Fruit fly (Drosophila melanogaster) whole organism, embryonic: Measurements from ENCODE around the gene CG14655.
A peak's percentile ranks its signal among the peaks of the same experiment; 100 is the strongest.

ENCODE experiments used
- Adf1 ChIP-seq: fragments of 200-800 bp; sonication (Bioruptor generic); IDR thresholded peaks from 2 replicates; pipeline ENCODE4 v1.3.6; 2022; ENCODE audit warnings: missing biosample characterization, missing genetic modification characterization
- CG10209 ChIP-seq: fragments of 200-800 bp; sonication (Bioruptor generic); optimal IDR thresholded peaks from 3 replicates; lab custom pipeline; 2017; ENCODE audit warnings: missing biosample characterization, mild to moderate bottlenecking, missing genetic modification characterization, missing genetic modification reagents
- CG10654 ChIP-seq: fragments of 200-800 bp; sonication (Bioruptor generic); optimal IDR thresholded peaks from 2 replicates; lab custom pipeline; 2016; ENCODE audit warnings: missing biosample characterization, missing genetic modification characterization
- CG11093 ChIP-seq: fragments of 200-800 bp; sonication (Bioruptor generic); IDR thresholded peaks from 3 replicates; pipeline ENCODE4 v1.3.6; 2022; ENCODE audit warnings: missing biosample characterization, missing genetic modification characterization
- CG11398 ChIP-seq: fragments of 200-800 bp; sonication (Bioruptor generic); optimal IDR thresholded peaks from 2 replicates; lab custom pipeline; 2016; ENCODE audit warnings: missing biosample characterization, missing genetic modification characterization
- CG11696 ChIP-seq: fragments of 200-800 bp; sonication (Bioruptor generic); IDR thresholded peaks from 2 replicates; pipeline ENCODE4 v1.3.6; 2022; ENCODE audit warnings: missing biosample characterization, missing genetic modification characterization
- CG12769 ChIP-seq: fragments of 200-800 bp; sonication (Bioruptor generic); optimal IDR thresholded peaks from 2 replicates; lab custom pipeline; 2019; ENCODE audit warnings: missing biosample characterization, mild to moderate bottlenecking, missing genetic modification characterization, moderate library complexity
- CG17568 ChIP-seq: fragments of 200-800 bp; sonication (Bioruptor generic); optimal IDR thresholded peaks from 2 replicates; lab custom pipeline; 2018; ENCODE audit warnings: missing biosample characterization, mild to moderate bottlenecking, missing genetic modification characterization, moderate library complexity
- CG1792 ChIP-seq: fragments of 200-800 bp; sonication (Bioruptor generic); optimal IDR thresholded peaks from 2 replicates; lab custom pipeline; 2016; ENCODE audit warnings: missing biosample characterization, missing genetic modification characterization
- CG3065 ChIP-seq: fragments of 200-800 bp; sonication (Bioruptor generic); optimal IDR thresholded peaks from 2 replicates; lab custom pipeline; 2016; ENCODE audit warnings: missing biosample characterization, missing genetic modification characterization
- CG31365 ChIP-seq: fragments of 200-800 bp; sonication (Bioruptor generic); optimal IDR thresholded peaks from 2 replicates; lab custom pipeline; 2018; ENCODE audit warnings: missing biosample characterization, mild to moderate bottlenecking, missing genetic modification characterization
- CG33213 ChIP-seq: fragments of 200-800 bp; sonication (Bioruptor generic); optimal IDR thresholded peaks from 3 replicates; lab custom pipeline; 2016; ENCODE audit warnings: missing biosample characterization, missing genetic modification characterization
- CG3847 ChIP-seq: fragments of 200-800 bp; sonication (Bioruptor generic); IDR thresholded peaks from 2 replicates; pipeline ENCODE4 v1.3.6; 2022; ENCODE audit warnings: missing biosample characterization, missing genetic modification characterization
- CG4707 ChIP-seq: fragments of 200-800 bp; sonication (Bioruptor generic); optimal IDR thresholded peaks from 2 replicates; lab custom pipeline; 2018; ENCODE audit warnings: missing biosample characterization, mild to moderate bottlenecking, missing genetic modification characterization, moderate library complexity
- CG4854 ChIP-seq: fragments of 200-800 bp; sonication (Bioruptor generic); optimal IDR thresholded peaks from 2 replicates; lab custom pipeline; 2016; ENCODE audit warnings: missing biosample characterization, missing genetic modification characterization, inconsistent platforms
- CG6175 ChIP-seq: fragments of 200-800 bp; sonication (Bioruptor generic); IDR thresholded peaks from 3 replicates; pipeline ENCODE4 v1.3.6; 2022; ENCODE audit warnings: missing biosample characterization, missing genetic modification characterization
- CG6689 ChIP-seq: fragments of 200-800 bp; sonication (Bioruptor generic); IDR thresholded peaks from 2 replicates; pipeline ENCODE4 v1.3.6; 2022; ENCODE audit warnings: missing biosample characterization, missing genetic modification characterization
- CG6854 ChIP-seq: fragments of 200-800 bp; sonication (Bioruptor generic); optimal IDR thresholded peaks from 3 replicates; lab custom pipeline; 2017; ENCODE audit warnings: missing biosample characterization, mild to moderate bottlenecking, missing genetic modification characterization
- CG9797 ChIP-seq: fragments of 200-800 bp; sonication (Bioruptor generic); optimal IDR thresholded peaks from 3 replicates; lab custom pipeline; 2018; ENCODE audit warnings: missing biosample characterization, mild to moderate bottlenecking, missing genetic modification characterization
- Chrac-16 ChIP-seq: fragments of 200-800 bp; sonication (Bioruptor generic); optimal IDR thresholded peaks from 3 replicates; lab custom pipeline; 2016; ENCODE audit warnings: missing biosample characterization, missing genetic modification characterization
- Dad ChIP-seq: fragments of 200-800 bp; sonication (Bioruptor generic); optimal IDR thresholded peaks from 3 replicates; lab custom pipeline; 2016; ENCODE audit warnings: missing biosample characterization, missing genetic modification characterization
- GATAe ChIP-seq: fragments of 200-800 bp; sonication (Bioruptor generic); conservative IDR thresholded peaks from 2 replicates; pipeline ENCODE4 v1.3.6; 2022; ENCODE audit warnings: missing biosample characterization, missing genetic modification characterization
- Jarid2 ChIP-seq: fragments of 200-800 bp; sonication (Bioruptor generic); optimal IDR thresholded peaks from 3 replicates; lab custom pipeline; 2017; ENCODE audit warnings: mild to moderate bottlenecking, missing biosample characterization, missing genetic modification reagents, missing genetic modification characterization
- NK7.1 ChIP-seq: fragments of 200-800 bp; sonication (Bioruptor generic); optimal IDR thresholded peaks from 3 replicates; lab custom pipeline; 2016; ENCODE audit warnings: missing biosample characterization, missing genetic modification characterization
- Oaz ChIP-seq: fragments of 200-800 bp; sonication (Bioruptor generic); IDR thresholded peaks from 2 replicates; pipeline ENCODE4 v1.3.6; 2022; ENCODE audit warnings: missing biosample characterization, missing genetic modification characterization
- Oli ChIP-seq: fragments of 200-800 bp; sonication (Bioruptor generic); optimal IDR thresholded peaks from 2 replicates; lab custom pipeline; 2018; ENCODE audit warnings: missing biosample characterization, mild to moderate bottlenecking, missing genetic modification characterization, moderate library complexity
- Rx ChIP-seq: fragments of 200-800 bp; sonication (Bioruptor generic); IDR thresholded peaks from 2 replicates; pipeline ENCODE4 v1.3.6; 2022; ENCODE audit warnings: missing biosample characterization, missing genetic modification characterization
- Stat92E ChIP-seq, 3 experiments: fragments of >200 bp in 2 of 3; fragments of 200-800 bp in 1 of 3; sonication (Bioruptor generic) in 1 of 3; optimal IDR thresholded peaks; 2 replicates each; lab custom pipeline; 2017 to 2019; ENCODE audit warnings: missing biosample characterization in 3 of 3, missing genetic modification characterization in 3 of 3, mild to moderate bottlenecking in 1 of 3, moderate library complexity in 1 of 3
- YL-1 ChIP-seq: fragments of 200-800 bp; sonication (Bioruptor generic); optimal IDR thresholded peaks from 3 replicates; lab custom pipeline; 2017; ENCODE audit warnings: missing biosample characterization, mild to moderate bottlenecking, missing genetic modification characterization
- bbx ChIP-seq: fragments of 200-800 bp; sonication (Bioruptor generic); IDR thresholded peaks from 2 replicates; pipeline ENCODE4 v1.3.6; 2022; ENCODE audit warnings: missing biosample characterization, missing genetic modification characterization; ENCODE audit not compliant: partially characterized antibody
- br ChIP-seq: fragments of >200 bp; optimal IDR thresholded peaks from 2 replicates; lab custom pipeline; 2017
- cg ChIP-seq: fragments of 200-800 bp; sonication (Bioruptor generic); optimal IDR thresholded peaks from 3 replicates; lab custom pipeline; 2019; ENCODE audit warnings: missing biosample characterization, mild to moderate bottlenecking, missing genetic modification characterization, moderate library complexity
- chinmo ChIP-seq: fragments of 200-800 bp; sonication (Bioruptor generic); IDR thresholded peaks from 4 replicates; pipeline ENCODE4 v1.3.6; 2022; ENCODE audit warnings: missing biosample characterization, missing genetic modification characterization; ENCODE audit not compliant: partially characterized antibody
- dan ChIP-seq: fragments of 200-800 bp; sonication (Bioruptor generic); IDR thresholded peaks from 2 replicates; pipeline ENCODE4 v1.3.6; 2022; ENCODE audit warnings: missing biosample characterization, missing genetic modification characterization
- hb ChIP-seq: fragments of 200-800 bp; sonication (Bioruptor generic); IDR thresholded peaks from 3 replicates; pipeline ENCODE4 v1.3.6; 2022; ENCODE audit warnings: missing biosample characterization, missing genetic modification characterization; ENCODE audit not compliant: partially characterized antibody
- her ChIP-seq: fragments of 200-800 bp; sonication (Bioruptor generic); optimal IDR thresholded peaks from 2 replicates; lab custom pipeline; 2016; ENCODE audit warnings: missing biosample characterization, missing genetic modification characterization
- insv ChIP-seq, 2 experiments: fragments of 200-800 bp; sonication (Bioruptor generic); optimal IDR thresholded peaks; 3 replicates each; lab custom pipeline; 2016 to 2018; ENCODE audit warnings: missing biosample characterization in 2 of 2, missing genetic modification characterization in 2 of 2
- lov ChIP-seq, 2 experiments: fragments of 200-800 bp in 1 of 2; fragments of >200 bp in 1 of 2; sonication (Bioruptor generic) in 1 of 2; IDR thresholded peaks in 1 of 2; optimal IDR thresholded peaks in 1 of 2; 2 replicates in 1 of 2; 3 replicates in 1 of 2; pipeline versions ENCODE4 v1.3.6 to Lab custom; 2017 to 2022; ENCODE audit warnings: missing biosample characterization in 1 of 2, missing genetic modification characterization in 1 of 2
- luna ChIP-seq: fragments of 200-800 bp; sonication (Bioruptor generic); optimal IDR thresholded peaks from 2 replicates; lab custom pipeline; 2016; ENCODE audit warnings: missing biosample characterization, missing genetic modification characterization
- nerfin-2 ChIP-seq: fragments of 200-800 bp; sonication (Bioruptor generic); IDR thresholded peaks from 2 replicates; pipeline ENCODE4 v1.3.6; 2022; ENCODE audit warnings: missing biosample characterization, missing genetic modification characterization; ENCODE audit not compliant: partially characterized antibody
- nmo ChIP-seq: fragments of 200-800 bp; sonication (Bioruptor generic); optimal IDR thresholded peaks from 2 replicates; lab custom pipeline; 2018; ENCODE audit warnings: missing biosample characterization, mild to moderate bottlenecking, missing genetic modification characterization, moderate library complexity
- pho ChIP-seq: fragments of 200-800 bp; sonication (Bioruptor generic); optimal IDR thresholded peaks from 2 replicates; lab custom pipeline; 2016; ENCODE audit warnings: missing biosample characterization, missing genetic modification characterization
- psq ChIP-seq: fragments of 200-800 bp; sonication (Bioruptor generic); optimal IDR thresholded peaks from 2 replicates; lab custom pipeline; 2017; ENCODE audit warnings: missing biosample characterization, missing genetic modification characterization
- pum ChIP-seq: fragments of 200-800 bp; sonication (Bioruptor generic); optimal IDR thresholded peaks from 2 replicates; lab custom pipeline; 2016; ENCODE audit warnings: missing biosample characterization, missing genetic modification characterization
- ranshi ChIP-seq: fragments of 200-800 bp; sonication (Bioruptor generic); IDR thresholded peaks from 2 replicates; pipeline ENCODE4 v1.3.6; 2022; ENCODE audit warnings: missing biosample characterization, missing genetic modification characterization
- ro ChIP-seq: fragments of 200-800 bp; sonication (Bioruptor generic); IDR thresholded peaks from 2 replicates; pipeline ENCODE4 v1.3.6; 2022; ENCODE audit warnings: missing biosample characterization, missing genetic modification characterization
- sd ChIP-seq: fragments of 200-800 bp; sonication (Bioruptor generic); optimal IDR thresholded peaks from 3 replicates; lab custom pipeline; 2018; ENCODE audit warnings: missing biosample characterization, mild to moderate bottlenecking, missing genetic modification characterization, moderate library complexity
- slp2 ChIP-seq: fragments of 200-800 bp; sonication (Bioruptor generic); optimal IDR thresholded peaks from 2 replicates; lab custom pipeline; 2016; ENCODE audit warnings: missing biosample characterization, missing genetic modification characterization
- tna ChIP-seq: fragments of 200-800 bp; sonication (Bioruptor generic); IDR thresholded peaks from 2 replicates; pipeline ENCODE4 v1.3.6; 2022; ENCODE audit warnings: missing biosample characterization, missing genetic modification characterization; ENCODE audit not compliant: partially characterized antibody
- vnd ChIP-seq: fragments of 200-800 bp; sonication (Bioruptor generic); IDR thresholded peaks from 3 replicates; pipeline ENCODE4 v1.3.6; 2022; ENCODE audit warnings: missing biosample characterization, missing genetic modification characterization; ENCODE audit not compliant: partially characterized antibody
- yki ChIP-seq: fragments of >200 bp; optimal IDR thresholded peaks from 3 replicates; lab custom pipeline; 2018

The CG14655 gene

dm6 chr3R:4806318-4806757 is 26.2 kb upstream of the CG14655 start (continued):
- TF ChIP-seq CG31365 (peak; percentile 55), CG17568 (GFP tag; lab: Kevin White, UChicago) (peak; percentile 90), her (peak; percentile 66), CG6689 (GFP tag; lab: Robert Waterston, UW) (no peak), CG11398 (GFP tag; lab: Kevin White, UChicago) (peak; percentile 37), CG6854 (GFP tag; lab: Kevin White, UChicago) (peak; percentile 78), lov (optimal IDR thresholded peaks at IDR 0.05; lab: Kevin White, UChicago) (no peak), lov (GFP tag; IDR thresholded peaks at IDR 0.05; lab: Robert Waterston, UW) (peak; percentile 68; the same call in 1 of the 3 replicates), luna (GFP tag; lab: Kevin White, UChicago) (no peak), CG3065 (GFP tag; lab: Kevin White, UChicago) (peak; percentile 38), sd (tag; lab: Kevin White, UChicago) (no peak), Oli (tag; lab: Kevin White, UChicago) (peak; percentile 11), Stat92E (GFP tag; optimal IDR thresholded peaks at IDR 0.05; lab: Kevin White, UChicago) (no peak), pum (GFP tag; lab: Kevin White, UChicago) (peak; percentile 16), Chrac-16 (GFP tag; lab: Kevin White, UChicago) (no peak), Jarid2 (peak; percentile 80), cg (GFP tag; lab: Kevin White, UChicago) (peak; percentile 72), CG4707 (peak; percentile 77), dan (GFP tag; lab: Robert Waterston, UW) (no peak), CG11696 (GFP tag; lab: Robert Waterston, UW) (no peak; the same call in 1 of the 2 replicates), pho (GFP tag; lab: Kevin White, UChicago) (no peak), insv (GFP tag; optimal IDR thresholded peaks at IDR 0.05; lab: Kevin White, UChicago) (peak in 1 of 2 experiments; percentile 39), NK7.1 (GFP tag; lab: Kevin White, UChicago) (peak; percentile 58), nerfin-2 (no peak), ro (GFP tag; lab: Robert Waterston, UW) (no peak), GATAe (GFP tag; lab: Robert Waterston, UW) (no peak), br (lab: Kevin White, UChicago) (no peak), CG10209 (GFP tag; lab: Kevin White, UChicago) (peak; percentile 74), chinmo (GFP tag; lab: Robert Waterston, UW) (peak; percentile 82; the same call in 1 of the 4 replicates), Dad (no peak), ranshi (GFP tag; lab: Robert Waterston, UW) (no peak), slp2 (GFP tag; lab: Kevin White, UChicago) (no peak), CG11093 (GFP tag; lab: Robert Waterston, UW) (no peak), CG9797 (no peak), tna (GFP tag; lab: Robert Waterston, UW) (peak; percentile 11; the same call in 1 of the 2 replicates), Rx (GFP tag; lab: Robert Waterston, UW) (no peak), yki (lab: Kevin White, UChicago) (peak; percentile 53), vnd (GFP tag; lab: Robert Waterston, UW) (no peak), CG4854 (GFP tag; lab: Kevin White, UChicago) (peak; percentile 12), CG1792 (GFP tag; lab: Kevin White, UChicago) (peak; percentile 82), nmo (GFP tag; lab: Kevin White, UChicago) (no peak), CG33213 (GFP tag; lab: Kevin White, UChicago) (peak; percentile 69), CG10654 (GFP tag; lab: Kevin White, UChicago) (peak; percentile 56), psq (peak; percentile 70), Adf1 (no peak; the same call in 1 of the 2 replicates), bbx (GFP tag; lab: Robert Waterston, UW) (peak; percentile 64; the same call in 1 of the 2 replicates), CG6175 (GFP tag; lab: Robert Waterston, UW) (no peak), CG12769 (tag; lab: Kevin White, UChicago) (no peak), Oaz (GFP tag; lab: Robert Waterston, UW) (no peak), hb (GFP tag; lab: Robert Waterston, UW) (no peak), YL-1 (GFP tag; lab: Kevin White, UChicago) (no peak), CG3847 (GFP tag; lab: Robert Waterston, UW) (no peak)
